Fruit fly (Drosophila melanogaster): Measurements from ENCODE around the gene Tomosyn.

The Tomosyn gene

dm6 chrX:12600802-12601793 lies 30.3 kb upstream of the Tomosyn start:
- no peak for TF ChIP-seq Vsx2 (GFP tag; optimal IDR thresholded peaks at IDR 0.05; ENCODE audit: partially characterized antibody)

- TF ChIP-seq Myc (optimal IDR thresholded peaks at IDR 0.05) (peak; percentile 99), tai (GFP tag; optimal IDR thresholded peaks at IDR 0.05) (no peak), ey (GFP tag; optimal IDR thresholded peaks at IDR 0.05) (peak; percentile 14), Jra (GFP tag; optimal IDR thresholded peaks at IDR 0.05) (peak; percentile 55), psq (GFP tag; optimal IDR thresholded peaks at IDR 0.05) (peak; percentile 30), CG9705 (GFP tag; optimal IDR thresholded peaks at IDR 0.05) (peak; percentile 31)
Measured at dm6 chrX:12611536-12612458, 19.6 kb upstream of the Tomosyn start, which contains the start of the genes CG1463 and Fpgs1. Gene CG1463, minus strand, starts transcription at chrX:12611667. Gene Fpgs1, plus strand, starts transcription at chrX:12611867.

- TF ChIP-seq lola (GFP tag; optimal IDR thresholded peaks at IDR 0.05) = no peak
- no peak for TF ChIP-seq ey (GFP tag; optimal IDR thresholded peaks at IDR 0.05)
- no peak for TF ChIP-seq usp (GFP tag; optimal IDR thresholded peaks at IDR 0.05)
- no peak for TF ChIP-seq N (GFP tag; optimal IDR thresholded peaks at IDR 0.05)
- TF ChIP-seq OdsH (GFP tag; optimal IDR thresholded peaks at IDR 0.05) = no peak
- no peak for TF ChIP-seq tai (GFP tag; optimal IDR thresholded peaks at IDR 0.05)
- TF ChIP-seq Mio (GFP tag; optimal IDR thresholded peaks at IDR 0.05) = no peak
- TF ChIP-seq Sp1 (GFP tag; optimal IDR thresholded peaks at IDR 0.05) = no peak
- TF ChIP-seq dmrt93B (GFP tag; optimal IDR thresholded peaks at IDR 0.05) = no peak
- TF ChIP-seq Hr78 (GFP tag; optimal IDR thresholded peaks at IDR 0.05) = no peak
- TF ChIP-seq Myc (optimal IDR thresholded peaks at IDR 0.05) = no peak
- no peak for TF ChIP-seq brk (GFP tag; optimal IDR thresholded peaks at IDR 0.05)
- TF ChIP-seq Dif (GFP tag; optimal IDR thresholded peaks at IDR 0.05; ENCODE audit: partially characterized antibody) = no peak
- TF ChIP-seq dl (GFP tag; optimal IDR thresholded peaks at IDR 0.05; ENCODE audit: insufficient read depth in 1 of 2, partially characterized antibody in 2 of 2) = no peak
- TF ChIP-seq CrebA (GFP tag; optimal IDR thresholded peaks at IDR 0.05; ENCODE audit: borderline replicate concordance) = no peak
- no peak for TF ChIP-seq sv (GFP tag; optimal IDR thresholded peaks at IDR 0.05)
Measured at dm6 chrX:12613248-12613805, 18.1 kb upstream of the Tomosyn start.

- TF ChIP-seq pan (optimal IDR thresholded peaks at IDR 0.05) (no peak), fru (GFP tag; optimal IDR thresholded peaks at IDR 0.05) (no peak), Vsx2 (GFP tag; optimal IDR thresholded peaks at IDR 0.05; ENCODE audit: partially characterized antibody) (no peak), Mio (GFP tag; optimal IDR thresholded peaks at IDR 0.05) (no peak)
Measured at dm6 chrX:12615752-12616366, 15.5 kb upstream of the Tomosyn start, which contains the start of gene CG11085. Gene CG11085, plus strand, starts transcription at chrX:12616316.

dm6 chrX:12621640-12622039 lies 9.8 kb upstream of the Tomosyn start:
- TF ChIP-seq brk (GFP tag; optimal IDR thresholded peaks at IDR 0.05) = no peak
- no peak for TF ChIP-seq Sp1 (GFP tag; optimal IDR thresholded peaks at IDR 0.05)
- TF ChIP-seq Myc (optimal IDR thresholded peaks at IDR 0.05) = no peak
- no peak for TF ChIP-seq HLH106 (tag; optimal IDR thresholded peaks at IDR 0.05)
- no peak for TF ChIP-seq Hr83 (GFP tag; optimal IDR thresholded peaks at IDR 0.05; ENCODE audit: poor library complexity, severe bottlenecking)
- TF ChIP-seq Hr78 (GFP tag; optimal IDR thresholded peaks at IDR 0.05) = no peak
- no peak for TF ChIP-seq Dif (GFP tag; optimal IDR thresholded peaks at IDR 0.05; ENCODE audit: partially characterized antibody)
- TF ChIP-seq dmrt93B (GFP tag; optimal IDR thresholded peaks at IDR 0.05) = no peak
- TF ChIP-seq psq (GFP tag; optimal IDR thresholded peaks at IDR 0.05) = no peak
- no peak for TF ChIP-seq Mio (GFP tag; optimal IDR thresholded peaks at IDR 0.05)
- no peak for TF ChIP-seq jim (GFP tag; optimal IDR thresholded peaks at IDR 0.05)
- no peak for TF ChIP-seq dl (GFP tag; optimal IDR thresholded peaks at IDR 0.05; ENCODE audit: insufficient read depth in 1 of 2, partially characterized antibody in 2 of 2)
- no peak for TF ChIP-seq sage (GFP tag; optimal IDR thresholded peaks at IDR 0.05)
- TF ChIP-seq usp (GFP tag; optimal IDR thresholded peaks at IDR 0.05) = no peak
- TF ChIP-seq woc (GFP tag; optimal IDR thresholded peaks at IDR 0.05) = no peak
